Worm (Caenorhabditis elegans): ENCODE results near the gene str-69.

str-69 gene

DNA sequence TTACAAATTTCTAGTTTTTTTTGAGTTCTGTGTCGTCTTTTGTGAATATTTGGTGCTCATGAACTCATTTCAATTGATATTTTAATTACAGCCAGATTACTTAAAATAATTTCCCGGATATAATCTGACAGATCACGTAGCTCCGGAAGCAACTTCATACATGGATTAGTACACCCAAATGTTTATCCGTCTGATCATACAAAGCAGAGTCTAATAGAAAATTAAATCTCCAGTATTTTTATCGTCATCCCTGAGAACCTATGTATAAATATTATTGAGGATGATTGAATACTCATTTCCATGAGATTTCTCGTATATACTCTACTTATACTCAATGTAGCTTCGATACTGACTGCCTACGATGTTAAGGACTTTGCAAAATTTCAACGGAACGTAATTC, 19.2 kb upstream of the str-69 start, which contains the start of gene Y73C8C.12:
Gene Y73C8C.12 (plus strand): TSS at position 301 of the 400 bp plus-strand sequence.
- TF ChIP-seq athp-1 (tag; optimal IDR thresholded peaks at IDR 0.05): no peak

DNA sequence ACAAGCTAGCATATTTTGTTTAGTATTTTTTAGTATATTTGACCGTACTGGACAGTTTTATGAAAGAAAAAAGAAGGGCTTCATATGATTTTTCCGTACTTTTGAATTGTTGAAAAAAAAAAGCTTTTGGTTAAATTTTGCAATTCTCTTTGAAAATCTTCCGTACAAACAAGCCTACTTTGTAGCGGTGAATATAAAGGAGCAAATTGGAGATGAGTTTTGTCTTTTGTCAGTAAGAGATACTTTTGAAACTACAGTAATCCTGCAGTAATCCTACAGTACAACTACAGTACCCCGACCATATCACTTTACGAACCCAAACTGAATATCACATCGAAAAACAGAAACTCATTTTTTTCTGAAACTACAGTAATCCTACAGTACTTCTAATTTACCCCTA, 16.7 kb upstream of the str-69 start:
- no peak for TF ChIP-seq mes-4 (tag; optimal IDR thresholded peaks at IDR 0.05)
- no peak for TF ChIP-seq fkh-3 (tag; optimal IDR thresholded peaks at IDR 0.05)
- no peak for TF ChIP-seq cebp-1 (GFP tag; IDR thresholded peaks at IDR 0.05)
- no peak for TF ChIP-seq cebp-1 (tag; optimal IDR thresholded peaks at IDR 0.05)
- no peak for TF ChIP-seq rec-8 (tag; optimal IDR thresholded peaks at IDR 0.05)
- TF ChIP-seq tbx-9 (tag; optimal IDR thresholded peaks at IDR 0.05; ENCODE audit: borderline replicate concordance): no peak
- TF ChIP-seq T07F8.4 (tag; optimal IDR thresholded peaks at IDR 0.05): no peak
- TF ChIP-seq xnd-1 (tag; optimal IDR thresholded peaks at IDR 0.05): no peak
- TF ChIP-seq egl-44 (GFP tag; IDR thresholded peaks at IDR 0.05): no peak
- no peak for TF ChIP-seq tbp1 (GFP tag; optimal IDR thresholded peaks at IDR 0.05)
- no peak for TF ChIP-seq bed-2 (GFP tag; IDR thresholded peaks at IDR 0.05)
- TF ChIP-seq ceh-40 (GFP tag; IDR thresholded peaks at IDR 0.05): no peak
- no peak for TF ChIP-seq ztf-28 (GFP tag; IDR thresholded peaks at IDR 0.05)
- no peak for TF ChIP-seq B0035.1 (tag; optimal IDR thresholded peaks at IDR 0.05)
- no peak for TF ChIP-seq dpff-1 (tag; optimal IDR thresholded peaks at IDR 0.05)
- TF ChIP-seq let-607 (tag; optimal IDR thresholded peaks at IDR 0.05): no peak

ce11 chrV:3121743-3122142, 16.0 kb upstream of the str-69 start, which contains the start of gene srt-56:
srt-56 (minus strand) TSS chrV:3121843.
- TF ChIP-seq K11D2.4 (GFP tag; IDR thresholded peaks at IDR 0.05) (no peak), snpc-1.3 (tag; optimal IDR thresholded peaks at IDR 0.05; ENCODE audit: insufficient read depth) (no peak), K12H6.12 (tag; optimal IDR thresholded peaks at IDR 0.05) (no peak), nfya-1 (tag; optimal IDR thresholded peaks at IDR 0.05; ENCODE audit: borderline replicate concordance, insufficient read depth) (no peak), tbx-9 (tag; optimal IDR thresholded peaks at IDR 0.05; ENCODE audit: borderline replicate concordance) (no peak), zfh-2 (GFP tag; conservative IDR thresholded peaks at IDR 0.05) (no peak), egrh-3 (GFP tag; IDR thresholded peaks at IDR 0.05) (no peak), rcor-1 (GFP tag; IDR thresholded peaks at IDR 0.05) (no peak), aptf-3 (GFP tag; IDR thresholded peaks at IDR 0.05) (no peak), athp-1 (tag; optimal IDR thresholded peaks at IDR 0.05) (no peak), ztf-3 (GFP tag; optimal IDR thresholded peaks at IDR 0.05) (no peak), F57A8.1 (GFP tag; optimal IDR thresholded peaks at IDR 0.05) (no peak), B0035.1 (tag; optimal IDR thresholded peaks at IDR 0.05) (no peak), hrde-1 (tag; optimal IDR thresholded peaks at IDR 0.05; ENCODE audit: borderline replicate concordance) (no peak), aptf-2 (GFP tag; conservative IDR thresholded peaks at IDR 0.05) (no peak), nfya-2 (GFP tag; IDR thresholded peaks at IDR 0.05) (no peak), lsy-27 (tag; optimal IDR thresholded peaks at IDR 0.05; ENCODE audit: borderline replicate concordance, insufficient read depth) (no peak), lin-40 (tag; optimal IDR thresholded peaks at IDR 0.05) (no peak), repo-1 (tag; optimal IDR thresholded peaks at IDR 0.05) (no peak)

DNA sequence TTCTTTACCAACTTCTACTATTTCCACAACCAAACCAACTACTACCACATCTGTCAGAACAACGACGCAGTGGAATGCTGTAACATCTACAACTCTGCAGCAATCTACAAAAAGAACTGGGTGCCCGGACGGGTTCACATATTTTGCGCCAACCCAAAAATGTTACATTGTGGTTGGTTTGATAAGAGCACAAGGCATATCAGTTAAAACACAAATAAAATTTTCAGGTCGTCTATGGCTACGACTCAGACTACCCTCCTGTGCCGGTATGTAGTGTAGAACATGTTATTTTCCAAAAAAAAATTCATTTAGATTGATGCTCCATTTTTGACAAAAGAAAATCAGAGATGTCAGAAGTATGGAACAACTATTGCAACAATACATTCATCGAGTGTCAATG, 13.5 kb upstream of the str-69 start:
- TF ChIP-seq dox-1 (GFP tag; IDR thresholded peaks at IDR 0.05) (0 out of 2 replicates have a peak, but pooled peaks have one; percentile 34), nhr-80 (tag; optimal IDR thresholded peaks at IDR 0.05) (peak; percentile 50), rec-8 (tag; optimal IDR thresholded peaks at IDR 0.05) (no peak)
